Fruit fly (Drosophila melanogaster) whole organism, embryonic: Measurements from ENCODE around the gene orb.
A peak's percentile ranks its signal among the peaks of the same experiment; 100 is the strongest.

Source experiments
- Bgb ChIP-seq: fragments of 200-800 bp; sonication (Bioruptor generic); IDR thresholded peaks from 2 replicates; pipeline ENCODE4 v1.3.6; 2022; ENCODE audit warnings: missing biosample characterization, missing genetic modification characterization; ENCODE audit not compliant: partially characterized antibody
- CG10147 ChIP-seq: fragments of 200-800 bp; sonication (Bioruptor generic); optimal IDR thresholded peaks from 2 replicates; lab custom pipeline; 2019; ENCODE audit warnings: missing biosample characterization, mild to moderate bottlenecking, missing genetic modification characterization, moderate library complexity
- CG1024 ChIP-seq: fragments of 200-800 bp; sonication (Bioruptor generic); IDR thresholded peaks from 2 replicates; pipeline ENCODE4 v1.3.6; 2022; ENCODE audit warnings: missing biosample characterization, missing genetic modification characterization
- CG10321 ChIP-seq: fragments of 200-800 bp; sonication (Bioruptor generic); IDR thresholded peaks from 2 replicates; pipeline ENCODE4 v1.3.6; 2022; ENCODE audit warnings: missing biosample characterization, missing genetic modification characterization
- CG10543 ChIP-seq: fragments of 200-800 bp; sonication (Bioruptor generic); optimal IDR thresholded peaks from 3 replicates; lab custom pipeline; 2017; ENCODE audit warnings: missing biosample characterization, mild to moderate bottlenecking, missing genetic modification characterization, moderate library complexity
- CG11695 ChIP-seq: fragments of 200-800 bp; sonication (Bioruptor generic); IDR thresholded peaks from 3 replicates; pipeline ENCODE4 v1.3.6; 2022; ENCODE audit warnings: missing biosample characterization, missing genetic modification characterization
- CG14710 ChIP-seq: fragments of 200-800 bp; sonication (Bioruptor generic); optimal IDR thresholded peaks from 3 replicates; lab custom pipeline; 2019; ENCODE audit warnings: missing biosample characterization, mild to moderate bottlenecking, missing genetic modification characterization, moderate library complexity
- CG17359 ChIP-seq: fragments of 200-800 bp; sonication (Bioruptor generic); optimal IDR thresholded peaks from 3 replicates; lab custom pipeline; 2018; ENCODE audit warnings: missing biosample characterization, mild to moderate bottlenecking, missing genetic modification characterization, moderate library complexity
- CG17568 ChIP-seq: fragments of 200-800 bp; sonication (Bioruptor generic); optimal IDR thresholded peaks from 2 replicates; lab custom pipeline; 2018; ENCODE audit warnings: missing biosample characterization, mild to moderate bottlenecking, missing genetic modification characterization, moderate library complexity
- CG17802 ChIP-seq: fragments of 200-800 bp; sonication (Bioruptor generic); optimal IDR thresholded peaks from 2 replicates; lab custom pipeline; 2018; ENCODE audit warnings: missing biosample characterization, mild to moderate bottlenecking, missing genetic modification characterization, moderate library complexity
- CG2202 ChIP-seq: fragments of 200-800 bp; sonication (Bioruptor generic); optimal IDR thresholded peaks from 2 replicates; lab custom pipeline; 2018; ENCODE audit warnings: missing biosample characterization, mild to moderate bottlenecking, missing genetic modification characterization
- CG30431 ChIP-seq: fragments of 200-800 bp; sonication (Bioruptor generic); optimal IDR thresholded peaks from 2 replicates; lab custom pipeline; 2017; ENCODE audit warnings: missing biosample characterization, missing genetic modification characterization
- CG5953 ChIP-seq: fragments of 200-800 bp; sonication (Bioruptor generic); IDR thresholded peaks from 2 replicates; pipeline ENCODE4 v1.3.6; 2022; ENCODE audit warnings: missing biosample characterization, missing genetic modification characterization
- CG6813 ChIP-seq: fragments of 200-800 bp; sonication (Bioruptor generic); optimal IDR thresholded peaks from 2 replicates; lab custom pipeline; 2017; ENCODE audit warnings: missing biosample characterization, missing genetic modification characterization, mild to moderate bottlenecking, moderate library complexity, missing genetic modification reagents
- CG7745 ChIP-seq: fragments of 200-800 bp; sonication (Bioruptor generic); optimal IDR thresholded peaks from 2 replicates; lab custom pipeline; 2018; ENCODE audit warnings: missing biosample characterization, mild to moderate bottlenecking, missing genetic modification characterization, moderate library complexity
- CG7987 ChIP-seq: fragments of 200-800 bp; sonication (Bioruptor generic); optimal IDR thresholded peaks from 2 replicates; lab custom pipeline; 2018; ENCODE audit warnings: missing biosample characterization, mild to moderate bottlenecking, missing genetic modification characterization, moderate library complexity
- CG8478 ChIP-seq: fragments of >200 bp; optimal IDR thresholded peaks from 2 replicates; lab custom pipeline; 2018
- CG8944 ChIP-seq: fragments of 200-800 bp; sonication (Bioruptor generic); optimal IDR thresholded peaks from 3 replicates; lab custom pipeline; 2016; ENCODE audit warnings: missing biosample characterization, missing genetic modification characterization
- CG9932 ChIP-seq: fragments of 200-800 bp; sonication (Bioruptor generic); IDR thresholded peaks from 2 replicates; pipeline ENCODE4 v1.3.6; 2022; ENCODE audit warnings: missing biosample characterization, missing genetic modification characterization
- Dfd ChIP-seq, 2 experiments: fragments of >200 bp; optimal IDR thresholded peaks; 2 replicates each; lab custom pipeline; 2017; ENCODE audit warnings: missing biosample characterization in 2 of 2, missing genetic modification characterization in 2 of 2
- Dip2 ChIP-seq: fragments of 200-800 bp; sonication (Bioruptor generic); IDR thresholded peaks from 2 replicates; pipeline ENCODE4 v1.3.6; 2022; ENCODE audit warnings: missing biosample characterization, missing genetic modification characterization
- Eip74EF ChIP-seq, 2 experiments: fragments of 200-800 bp in 1 of 2; fragments of >200 bp in 1 of 2; sonication (Bioruptor generic) in 1 of 2; optimal IDR thresholded peaks; 2 replicates each; lab custom pipeline; 2017 to 2019; ENCODE audit warnings: missing biosample characterization in 2 of 2, missing genetic modification characterization in 2 of 2, mild to moderate bottlenecking in 1 of 2, moderate library complexity in 1 of 2
- Jarid2 ChIP-seq: fragments of 200-800 bp; sonication (Bioruptor generic); optimal IDR thresholded peaks from 3 replicates; lab custom pipeline; 2017; ENCODE audit warnings: mild to moderate bottlenecking, missing biosample characterization, missing genetic modification reagents, missing genetic modification characterization
- Kr ChIP-seq: fragments of 200-800 bp; sonication (Bioruptor generic); optimal IDR thresholded peaks from 2 replicates; lab custom pipeline; 2017; ENCODE audit warnings: missing biosample characterization, mild to moderate bottlenecking, missing genetic modification characterization
- Myb ChIP-seq: fragments of 200-800 bp; sonication (Bioruptor generic); optimal IDR thresholded peaks from 2 replicates; lab custom pipeline; 2016; ENCODE audit warnings: missing biosample characterization, missing genetic modification characterization
- Ravus ChIP-seq: fragments of 200-800 bp; sonication (Bioruptor generic); IDR thresholded peaks from 2 replicates; pipeline ENCODE4 v1.3.6; 2022; ENCODE audit warnings: missing biosample characterization, missing genetic modification characterization
- Scr ChIP-seq: fragments of 200-800 bp; sonication (Bioruptor generic); IDR thresholded peaks from 2 replicates; pipeline ENCODE4 v1.3.6; 2022; ENCODE audit warnings: missing biosample characterization, missing genetic modification characterization; ENCODE audit not compliant: partially characterized antibody
- Sry-δ ChIP-seq: fragments of 200-800 bp; sonication (Bioruptor generic); optimal IDR thresholded peaks from 2 replicates; lab custom pipeline; 2016; ENCODE audit warnings: missing biosample characterization, missing genetic modification characterization
- Usf ChIP-seq: fragments of 200-800 bp; sonication (Bioruptor generic); optimal IDR thresholded peaks from 2 replicates; lab custom pipeline; 2017; ENCODE audit warnings: missing genotype, missing biosample characterization, missing genetic modification characterization
- Xbp1 ChIP-seq: fragments of 200-800 bp; sonication (Bioruptor generic); optimal IDR thresholded peaks from 3 replicates; lab custom pipeline; 2016; ENCODE audit warnings: missing biosample characterization, mild to moderate bottlenecking, missing genetic modification characterization
- Xrp1 ChIP-seq: fragments of 200-800 bp; sonication (Bioruptor generic); IDR thresholded peaks from 2 replicates; pipeline ENCODE4 v1.3.6; 2022; ENCODE audit warnings: missing biosample characterization, missing genetic modification characterization
- ase ChIP-seq: fragments of 200-800 bp; sonication (Bioruptor generic); IDR thresholded peaks from 3 replicates; pipeline ENCODE4 v1.3.6; 2022; ENCODE audit warnings: missing biosample characterization, missing genetic modification characterization
- esg ChIP-seq: fragments of 200-800 bp; sonication (Bioruptor generic); conservative IDR thresholded peaks from 2 replicates; pipeline ENCODE4 v1.3.6; 2022; ENCODE audit warnings: missing biosample characterization, missing genetic modification characterization
- gcm ChIP-seq: fragments of 200-800 bp; sonication (Bioruptor generic); optimal IDR thresholded peaks from 2 replicates; lab custom pipeline; 2019; ENCODE audit warnings: missing biosample characterization, mild to moderate bottlenecking, missing genetic modification characterization, moderate library complexity
- grau ChIP-seq: fragments of 200-800 bp; optimal IDR thresholded peaks from 3 replicates; lab custom pipeline; 2019; ENCODE audit warnings: missing biosample characterization, mild to moderate bottlenecking, missing genetic modification characterization, moderate library complexity
- grn ChIP-seq: fragments of 200-800 bp; sonication (Bioruptor generic); optimal IDR thresholded peaks from 3 replicates; lab custom pipeline; 2017; ENCODE audit warnings: missing biosample characterization, missing genetic modification characterization
- her ChIP-seq: fragments of 200-800 bp; sonication (Bioruptor generic); optimal IDR thresholded peaks from 2 replicates; lab custom pipeline; 2016; ENCODE audit warnings: missing biosample characterization, missing genetic modification characterization
- jigr1 ChIP-seq: fragments of 200-800 bp; sonication (Bioruptor generic); IDR thresholded peaks from 3 replicates; pipeline ENCODE4 v1.3.6; 2022; ENCODE audit warnings: missing biosample characterization, missing genetic modification characterization
- knrl ChIP-seq: fragments of 200-800 bp; sonication (Bioruptor generic); IDR thresholded peaks from 3 replicates; pipeline ENCODE4 v1.3.6; 2022; ENCODE audit warnings: missing biosample characterization, missing genetic modification characterization; ENCODE audit not compliant: partially characterized antibody
- maf-S ChIP-seq: fragments of 200-800 bp; sonication (Bioruptor generic); optimal IDR thresholded peaks from 2 replicates; lab custom pipeline; 2016; ENCODE audit warnings: missing biosample characterization, missing genetic modification characterization
- nau ChIP-seq: fragments of 200-800 bp; sonication (Bioruptor generic); optimal IDR thresholded peaks from 3 replicates; lab custom pipeline; 2017; ENCODE audit warnings: missing biosample characterization, mild to moderate bottlenecking, missing genetic modification characterization, missing genetic modification reagents
- pb ChIP-seq: fragments of 200-800 bp; sonication (Bioruptor generic); optimal IDR thresholded peaks from 3 replicates; lab custom pipeline; 2016; ENCODE audit warnings: missing biosample characterization, missing genetic modification characterization
- pum ChIP-seq: fragments of 200-800 bp; sonication (Bioruptor generic); optimal IDR thresholded peaks from 2 replicates; lab custom pipeline; 2016; ENCODE audit warnings: missing biosample characterization, missing genetic modification characterization
- sc ChIP-seq, 3 experiments: fragments of >200 bp in 2 of 3; fragments of 200-800 bp in 1 of 3; sonication (Bioruptor generic) in 1 of 3; optimal IDR thresholded peaks; 2 replicates in 2 of 3; 3 replicates in 1 of 3; lab custom pipeline; 2017; ENCODE audit warnings: mild to moderate bottlenecking in 1 of 3, missing biosample characterization in 1 of 3, missing genetic modification characterization in 1 of 3, missing genetic modification reagents in 1 of 3
- sens ChIP-seq: fragments of 200-800 bp; sonication (Bioruptor generic); peaks from one replicate; lab custom pipeline; 2016; ENCODE audit warnings: missing biosample characterization, missing genetic modification characterization
- sens-2 ChIP-seq: fragments of 200-800 bp; sonication (Bioruptor generic); IDR thresholded peaks from 2 replicates; pipeline ENCODE4 v1.3.6; 2022; ENCODE audit warnings: missing biosample characterization, missing genetic modification characterization
- slp2 ChIP-seq: fragments of 200-800 bp; sonication (Bioruptor generic); optimal IDR thresholded peaks from 2 replicates; lab custom pipeline; 2016; ENCODE audit warnings: missing biosample characterization, missing genetic modification characterization
- tap ChIP-seq: fragments of 200-800 bp; optimal IDR thresholded peaks from 3 replicates; lab custom pipeline; 2019; ENCODE audit warnings: missing biosample characterization, mild to moderate bottlenecking, missing genetic modification characterization, moderate library complexity
- twi ChIP-seq: fragments of 200-800 bp; optimal IDR thresholded peaks from 2 replicates; lab custom pipeline; 2019; ENCODE audit warnings: missing biosample characterization, mild to moderate bottlenecking, missing genetic modification characterization, moderate library complexity
- vfl ChIP-seq: fragments of 200-800 bp; sonication (Bioruptor generic); optimal IDR thresholded peaks from 2 replicates; lab custom pipeline; 2016; ENCODE audit warnings: missing biosample characterization, missing genetic modification characterization

The orb gene

DNA sequence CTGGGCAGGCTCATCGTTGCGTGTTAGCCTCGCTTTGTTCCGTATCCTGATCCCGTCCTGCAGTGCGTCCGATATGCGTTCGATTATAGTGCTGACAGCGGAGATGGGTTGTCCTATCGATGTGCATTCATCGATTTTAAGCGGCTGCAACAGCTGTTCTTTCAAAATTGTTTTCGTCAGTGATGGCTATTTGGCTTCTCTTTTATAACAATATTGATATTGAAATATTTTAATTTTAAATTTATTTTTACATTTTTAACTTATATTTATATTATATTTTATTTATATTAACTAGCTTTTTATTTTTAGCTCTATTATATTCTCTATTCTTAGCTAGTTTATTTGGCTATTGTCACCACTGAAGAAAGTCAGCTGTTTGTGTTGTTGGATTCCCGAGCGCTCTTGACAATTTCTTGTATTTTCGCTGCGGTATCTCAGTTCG, 22.6 kb downstream of the orb start, which contains the start of the genes wda and Pex11c (continued):
- no peak; the same call in none of the 2 replicates for TF ChIP-seq CG9932 (GFP tag; lab: Robert Waterston, UW)
- peak; percentile 23; the same call in 1 of the 2 replicates for TF ChIP-seq CG10321 (GFP tag; lab: Robert Waterston, UW)
- no peak for TF ChIP-seq Myb (GFP tag; lab: Kevin White, UChicago)
- TF ChIP-seq sc (optimal IDR thresholded peaks at IDR 0.05; lab: Kevin White, UChicago), result no peak
- peak; percentile 82 for TF ChIP-seq sc (GFP tag; optimal IDR thresholded peaks at IDR 0.05; lab: Kevin White, UChicago)
- TF ChIP-seq sens-2 (GFP tag; lab: Robert Waterston, UW), result peak; percentile 50; the same call in 1 of the 2 replicates
- no peak; the same call in 1 of the 3 replicates for TF ChIP-seq knrl (GFP tag; lab: Robert Waterston, UW)
- no peak for TF ChIP-seq CG8944
- peak; percentile 93 for TF ChIP-seq gcm (GFP tag; lab: Kevin White, UChicago)
- no peak for TF ChIP-seq CG7987
- peak; percentile 45 for TF ChIP-seq pum (GFP tag; lab: Kevin White, UChicago)
- no peak for TF ChIP-seq vfl
- peak; percentile 56 for TF ChIP-seq Ravus (GFP tag; lab: Robert Waterston, UW)
- TF ChIP-seq CG6813 (GFP tag; lab: Kevin White, UChicago), result peak; percentile 66
- TF ChIP-seq CG5953 (GFP tag; lab: Robert Waterston, UW), result peak; percentile 68
- no peak for TF ChIP-seq CG8478
- TF ChIP-seq jigr1 (GFP tag; lab: Robert Waterston, UW), result peak; percentile 53; the same call in 1 of the 3 replicates
- no peak for TF ChIP-seq Dfd (GFP tag; optimal IDR thresholded peaks at IDR 0.05; lab: Kevin White, UChicago)
- peak; percentile 2 for TF ChIP-seq CG7745 (tag; lab: Kevin White, UChicago)
- no peak for TF ChIP-seq maf-S (GFP tag; lab: Kevin White, UChicago)
- TF ChIP-seq Dip2 (GFP tag; lab: Robert Waterston, UW), result no peak
- TF ChIP-seq CG2202 (tag; lab: Kevin White, UChicago), result peak; percentile 70
- peak; percentile 92 for TF ChIP-seq grau (tag; lab: Kevin White, UChicago)
- TF ChIP-seq CG14710 (tag; lab: Kevin White, UChicago), result peak; percentile 87
- peak; percentile 51 for TF ChIP-seq CG10543 (GFP tag; lab: Kevin White, UChicago)
- TF ChIP-seq pb (GFP tag; lab: Kevin White, UChicago), result no peak
- peak; percentile 70 for TF ChIP-seq tap (tag; lab: Kevin White, UChicago)
- TF ChIP-seq slp2 (GFP tag; lab: Kevin White, UChicago), result no peak
- TF ChIP-seq CG17568 (GFP tag; lab: Kevin White, UChicago), result peak; percentile 38
- TF ChIP-seq grn (GFP tag; lab: Kevin White, UChicago), result no peak
- TF ChIP-seq Scr, result peak; percentile 74
- peak; percentile 95 for TF ChIP-seq Xrp1 (GFP tag; lab: Robert Waterston, UW)
- no peak for TF ChIP-seq her (GFP tag; lab: Kevin White, UChicago)
- peak; percentile 77 for TF ChIP-seq Bgb (GFP tag; lab: Robert Waterston, UW)
- TF ChIP-seq Kr (GFP tag; lab: Kevin White, UChicago), result no peak
- TF ChIP-seq Eip74EF (GFP tag; optimal IDR thresholded peaks at IDR 0.05; lab: Kevin White, UChicago), result peak in 1 of 2 experiments; percentile 38
- peak; percentile 86 for TF ChIP-seq twi (tag; lab: Kevin White, UChicago)
- peak; percentile 66 for TF ChIP-seq CG10147
- no peak for TF ChIP-seq nau (GFP tag; lab: Kevin White, UChicago)
- TF ChIP-seq Jarid2 (GFP tag; lab: Kevin White, UChicago), result peak; percentile 51
- TF ChIP-seq CG30431 (GFP tag; lab: Kevin White, UChicago), result peak; percentile 73
- peak; percentile 43; the same call in 1 of the 2 replicates for TF ChIP-seq CG1024
- peak; percentile 87 for TF ChIP-seq Xbp1
- TF ChIP-seq CG11695, result peak; percentile 90
- no peak for TF ChIP-seq CG17802 (tag; lab: Kevin White, UChicago)
- TF ChIP-seq esg (GFP tag; lab: Robert Waterston, UW), result peak; percentile 87
- peak; percentile 70 for TF ChIP-seq Usf (GFP tag; lab: Kevin White, UChicago)
- TF ChIP-seq CG17359 (tag; lab: Kevin White, UChicago), result peak; percentile 83
- peak; percentile 71 for TF ChIP-seq Sry-δ (GFP tag; lab: Kevin White, UChicago)
- peak; percentile 75 for TF ChIP-seq sens (GFP tag; lab: Kevin White, UChicago)
- peak; percentile 85 for TF ChIP-seq ase (GFP tag; lab: Robert Waterston, UW)
